Fruit fly (Drosophila melanogaster): ENCODE results near the gene CG3198.

DNA sequence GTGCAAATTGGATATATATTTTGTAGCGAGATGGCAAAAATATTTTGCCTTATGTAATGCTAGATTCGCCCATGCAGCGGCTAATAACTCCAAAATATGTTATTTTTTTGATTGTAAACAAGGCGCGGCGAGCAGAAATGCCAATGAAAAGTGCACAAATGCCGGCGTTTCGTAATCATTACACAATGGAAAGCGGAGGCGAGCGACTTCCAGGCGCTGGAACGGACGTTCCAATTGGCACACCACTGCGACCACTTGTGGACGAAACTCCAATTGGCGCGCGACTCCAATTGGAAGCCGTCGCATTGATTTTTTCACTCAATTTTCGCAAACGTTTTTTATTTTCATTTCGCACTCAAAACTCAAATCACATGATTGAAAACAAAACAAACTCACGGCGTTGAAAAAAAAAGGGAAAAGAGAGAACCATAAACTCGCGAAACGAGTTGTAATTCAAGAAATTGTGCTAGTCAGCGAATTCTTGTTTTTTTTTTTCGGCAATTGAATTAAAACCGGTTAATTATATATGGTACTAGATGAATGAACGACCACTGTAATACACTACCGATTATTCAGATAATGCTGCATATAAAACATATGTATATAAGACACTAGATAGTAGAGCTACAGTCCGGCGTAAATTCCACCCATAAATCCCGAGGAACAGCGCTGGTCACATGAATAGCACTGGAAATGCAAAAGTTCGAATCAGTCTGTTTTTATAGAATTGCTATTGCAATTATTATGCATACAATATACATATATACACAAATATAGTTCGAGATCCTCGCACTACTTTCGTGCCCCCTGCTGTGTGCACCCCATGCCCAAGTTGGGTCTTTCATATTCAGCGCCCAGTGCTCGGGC is 5.1 kb upstream of the CG3198 start, which contains the start of gene ND-ASHI:
- TF ChIP-seq foxo (GFP tag; optimal IDR thresholded peaks at IDR 0.05) (peak; percentile 68 to 97), dmrt93B (GFP tag; optimal IDR thresholded peaks at IDR 0.05) (peak; percentile 94), pan (optimal IDR thresholded peaks at IDR 0.05) (no peak), Sp1 (GFP tag; optimal IDR thresholded peaks at IDR 0.05) (peak; percentile 96), HLH106 (tag; optimal IDR thresholded peaks at IDR 0.05) (peak; percentile 94), Dif (GFP tag; optimal IDR thresholded peaks at IDR 0.05; ENCODE audit: partially characterized antibody) (no peak), br (GFP tag; optimal IDR thresholded peaks at IDR 0.05) (peak; percentile 95), OdsH (GFP tag; optimal IDR thresholded peaks at IDR 0.05) (peak; percentile 93)

Data from whole organism, wandering third instar larva.